Fruit fly (Drosophila melanogaster) whole organism, wandering third instar larva: ENCODE results near the gene CG9682.

ENCODE experiments used
- Abd-B ChIP-seq: fragments of >200 bp; optimal IDR thresholded peaks from 2 replicates; lab custom pipeline; 2017; ENCODE audit warnings: missing biosample characterization, missing genetic modification characterization
- CG32264 ChIP-seq: fragments of 200-800 bp; sonication (Bioruptor generic); optimal IDR thresholded peaks from 2 replicates; lab custom pipeline; 2016; ENCODE audit warnings: missing biosample characterization, missing genetic modification characterization
- CG9705 ChIP-seq: fragments of 200-800 bp; sonication (Bioruptor generic); optimal IDR thresholded peaks from 2 replicates; lab custom pipeline; 2018; ENCODE audit warnings: missing biosample characterization, mild to moderate bottlenecking, missing genetic modification characterization
- CrebA ChIP-seq: fragments of 200-800 bp; sonication (Bioruptor generic); optimal IDR thresholded peaks from 2 replicates; lab custom pipeline; 2016; ENCODE audit warnings: missing biosample characterization, mild to moderate bottlenecking, missing genetic modification characterization, borderline replicate concordance
- Dfd ChIP-seq: fragments of >200 bp; optimal IDR thresholded peaks from 2 replicates; lab custom pipeline; 2017; ENCODE audit warnings: missing biosample characterization, missing genetic modification characterization
- Dif ChIP-seq: fragments of 200-275, 200-300 bp; sonication (Bioruptor generic); optimal IDR thresholded peaks from 2 replicates; lab custom pipeline; 2018; ENCODE audit warnings: missing biosample characterization, missing genetic modification characterization; ENCODE audit not compliant: partially characterized antibody
- GATAd ChIP-seq: sonication (Bioruptor generic); optimal IDR thresholded peaks from 2 replicates; lab custom pipeline; 2016; ENCODE audit warnings: missing biosample characterization, missing genetic modification characterization
- HLH106 ChIP-seq: fragments of 200-800 bp; optimal IDR thresholded peaks from 3 replicates; lab custom pipeline; 2019; ENCODE audit warnings: missing biosample characterization, mild to moderate bottlenecking, missing genetic modification characterization, moderate library complexity
- Hnf4 ChIP-seq: fragments of 200-800 bp; sonication (Bioruptor generic); optimal IDR thresholded peaks from 2 replicates; lab custom pipeline; 2016; ENCODE audit warnings: missing biosample characterization, mild to moderate bottlenecking, missing genetic modification characterization
- Hr78 ChIP-seq: fragments of >200 bp; optimal IDR thresholded peaks from 2 replicates; lab custom pipeline; 2017; ENCODE audit warnings: missing biosample characterization, missing genetic modification characterization
- Hr83 ChIP-seq: fragments of 200-300 bp; sonication (Bioruptor generic); optimal IDR thresholded peaks from 2 replicates; lab custom pipeline; 2016; ENCODE audit warnings: missing biosample characterization, mild to moderate bottlenecking, missing genetic modification characterization, moderate library complexity; ENCODE audit not compliant: poor library complexity, severe bottlenecking
- Jra ChIP-seq: sonication (Bioruptor generic); optimal IDR thresholded peaks from 2 replicates; lab custom pipeline; 2016; ENCODE audit warnings: missing biosample characterization, missing genetic modification characterization
- Mio ChIP-seq: sonication (Bioruptor generic); optimal IDR thresholded peaks from 2 replicates; lab custom pipeline; 2016; ENCODE audit warnings: missing biosample characterization, missing genetic modification characterization
- Myc ChIP-seq: fragments of >200 bp; optimal IDR thresholded peaks from 2 replicates; lab custom pipeline; 2017
- N ChIP-seq: fragments of >200 bp; optimal IDR thresholded peaks from 2 replicates; lab custom pipeline; 2018; ENCODE audit warnings: missing biosample characterization, missing external identifiers, missing genetic modification characterization
- OdsH ChIP-seq: fragments of 200-800 bp; sonication (Bioruptor generic); optimal IDR thresholded peaks from 2 replicates; lab custom pipeline; 2016; ENCODE audit warnings: missing biosample characterization, mild to moderate bottlenecking, missing genetic modification characterization
- Rel ChIP-seq, 2 experiments: fragments of 200-800 bp; sonication (Bioruptor generic) in 1 of 2; optimal IDR thresholded peaks; 2 replicates in 1 of 2; 3 replicates in 1 of 2; lab custom pipeline; 2016 to 2019; ENCODE audit warnings: mild to moderate bottlenecking in 2 of 2, missing biosample characterization in 2 of 2, missing genetic modification characterization in 2 of 2, moderate library complexity in 1 of 2
- Sp1 ChIP-seq: fragments of 200-800 bp; sonication (Bioruptor generic); optimal IDR thresholded peaks from 3 replicates; lab custom pipeline; 2019; ENCODE audit warnings: missing biosample characterization, mild to moderate bottlenecking, missing genetic modification characterization, moderate library complexity
- Vsx2 ChIP-seq: fragments of 200-300, 225-300 bp; sonication (Bioruptor generic); optimal IDR thresholded peaks from 2 replicates; lab custom pipeline; 2018; ENCODE audit warnings: missing biosample characterization, missing genetic modification characterization; ENCODE audit not compliant: partially characterized antibody
- br ChIP-seq: fragments of 200-800 bp; sonication (Bioruptor generic); optimal IDR thresholded peaks from 2 replicates; lab custom pipeline; 2016; ENCODE audit warnings: missing biosample characterization, missing genetic modification characterization
- brk ChIP-seq: fragments of 200-800 bp; sonication (Bioruptor generic); optimal IDR thresholded peaks from 2 replicates; lab custom pipeline; 2016; ENCODE audit warnings: missing biosample characterization, mild to moderate bottlenecking, missing genetic modification characterization
- dl ChIP-seq, 2 experiments: fragments of 175-275, 200-275 bp in 1 of 2; fragments of 200-275 bp in 1 of 2; sonication (Bioruptor generic); optimal IDR thresholded peaks; lab custom pipeline; 2018; ENCODE audit warnings: mild to moderate bottlenecking in 2 of 2, missing biosample characterization in 2 of 2, missing genetic modification characterization in 2 of 2, moderate library complexity in 2 of 2; ENCODE audit not compliant: partially characterized antibody in 2 of 2, insufficient read depth in 1 of 2
- dmrt93B ChIP-seq: fragments of 200-800 bp; sonication (Bioruptor generic); optimal IDR thresholded peaks from 2 replicates; lab custom pipeline; 2018; ENCODE audit warnings: missing biosample characterization, mild to moderate bottlenecking, missing genetic modification characterization
- dsf ChIP-seq: sonication (Bioruptor generic); optimal IDR thresholded peaks from 2 replicates; lab custom pipeline; 2016; ENCODE audit warnings: missing biosample characterization, missing genetic modification characterization, borderline replicate concordance
- ey ChIP-seq: fragments of 200-800 bp; sonication (Bioruptor generic); optimal IDR thresholded peaks from 2 replicates; lab custom pipeline; 2016; ENCODE audit warnings: missing biosample characterization, missing genetic modification characterization
- foxo ChIP-seq, 2 experiments: fragments of 200-800 bp; sonication (Bioruptor generic); optimal IDR thresholded peaks; 2 replicates in 1 of 2; 3 replicates in 1 of 2; lab custom pipeline; 2016 to 2017; ENCODE audit warnings: missing biosample characterization in 2 of 2, missing genetic modification characterization in 2 of 2
- fru ChIP-seq: fragments of 200-800 bp; sonication (Bioruptor generic); optimal IDR thresholded peaks from 3 replicates; lab custom pipeline; 2016; ENCODE audit warnings: missing biosample characterization, mild to moderate bottlenecking, missing genetic modification characterization
- h ChIP-seq: fragments of 200-800 bp; sonication (Bioruptor generic); optimal IDR thresholded peaks from 3 replicates; lab custom pipeline; 2016; ENCODE audit warnings: missing biosample characterization, mild to moderate bottlenecking, missing genetic modification characterization
- jim ChIP-seq: fragments of 175-275, 200-325 bp; sonication (Bioruptor generic); optimal IDR thresholded peaks from 2 replicates; lab custom pipeline; 2016; ENCODE audit warnings: missing biosample characterization, mild to moderate bottlenecking, missing genetic modification characterization
- lola ChIP-seq: fragments of >200 bp; optimal IDR thresholded peaks from 2 replicates; lab custom pipeline; 2017; ENCODE audit warnings: missing biosample characterization, missing genetic modification characterization
- pan ChIP-seq: fragments of >200 bp; optimal IDR thresholded peaks from 2 replicates; lab custom pipeline; 2017
- psq ChIP-seq: fragments of 200-800 bp; sonication (Bioruptor generic); optimal IDR thresholded peaks from 3 replicates; lab custom pipeline; 2017; ENCODE audit warnings: missing biosample characterization, mild to moderate bottlenecking, missing genetic modification characterization, moderate library complexity
- rgr ChIP-seq: fragments of 200-800 bp; sonication (Bioruptor generic); optimal IDR thresholded peaks from 3 replicates; lab custom pipeline; 2016; ENCODE audit warnings: missing biosample characterization, mild to moderate bottlenecking, missing genetic modification characterization
- sage ChIP-seq: fragments of 200-800 bp; sonication (Bioruptor generic); optimal IDR thresholded peaks from 2 replicates; lab custom pipeline; 2016; ENCODE audit warnings: missing biosample characterization, mild to moderate bottlenecking, missing genetic modification characterization
- sv ChIP-seq: fragments of 200-800 bp; sonication (Bioruptor generic); optimal IDR thresholded peaks from 3 replicates; lab custom pipeline; 2016; ENCODE audit warnings: missing biosample characterization, missing genetic modification characterization
- tai ChIP-seq: sonication (Bioruptor generic); optimal IDR thresholded peaks from 2 replicates; lab custom pipeline; 2016; ENCODE audit warnings: missing biosample characterization, missing genetic modification characterization
- usp ChIP-seq: fragments of >200 bp; optimal IDR thresholded peaks from 2 replicates; lab custom pipeline; 2017; ENCODE audit warnings: missing biosample characterization, missing genetic modification characterization
- woc ChIP-seq: sonication (Bioruptor generic); optimal IDR thresholded peaks from 2 replicates; lab custom pipeline; 2016; ENCODE audit warnings: missing biosample characterization, mild to moderate bottlenecking, missing genetic modification characterization

CG9682 gene

DNA sequence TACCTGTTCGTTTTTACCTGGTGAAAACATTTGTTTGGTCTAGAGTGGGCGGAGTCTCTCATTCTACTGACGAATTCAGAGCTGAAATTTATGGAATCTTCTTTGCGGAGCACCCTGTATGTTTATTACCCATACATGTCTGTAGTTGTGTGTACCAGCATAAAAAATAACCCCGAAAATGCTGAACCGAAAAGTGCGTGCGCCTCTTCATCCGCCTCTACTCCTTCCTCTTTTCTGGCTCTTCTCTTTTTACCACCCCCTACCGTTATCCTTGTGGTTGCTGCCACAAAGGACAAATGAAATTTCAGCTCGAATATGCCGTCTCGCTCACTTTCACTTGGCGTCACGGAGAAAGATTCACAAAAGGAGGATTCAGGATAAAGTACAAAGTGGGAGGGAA, 23.2 kb downstream of the CG9682 start:
- TF ChIP-seq HLH106 (tag; lab: Kevin White, UChicago) (peak; percentile 2), rgr (GFP tag; lab: Kevin White, UChicago) (peak; percentile 12), GATAd (GFP tag; lab: Kevin White, UChicago) (no peak)

DNA sequence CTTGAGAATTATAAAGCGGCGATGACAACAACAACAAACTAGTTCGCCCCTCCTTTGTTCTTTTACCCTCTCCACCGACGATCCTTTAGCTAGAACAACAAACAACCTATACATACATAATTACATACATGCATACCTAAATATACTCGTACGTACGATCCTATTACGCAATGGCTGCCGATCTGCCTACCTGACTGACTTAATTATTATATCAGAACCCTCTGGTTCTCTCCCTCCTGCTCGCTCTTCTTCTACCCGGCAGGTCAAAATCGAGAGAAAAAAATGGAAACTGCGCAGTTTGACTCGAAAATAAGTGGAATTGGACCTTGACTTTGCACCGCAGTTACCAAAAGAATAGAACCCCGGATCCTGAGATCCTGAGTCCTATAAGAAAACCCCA, 25.2 kb downstream of the CG9682 start:
- TF ChIP-seq Mio (GFP tag; lab: Kevin White, UChicago) (no peak), lola (GFP tag; lab: Kevin White, UChicago) (no peak), Sp1 (GFP tag; lab: Kevin White, UChicago) (no peak), Abd-B (GFP tag; lab: Kevin White, UChicago) (no peak), rgr (GFP tag; lab: Kevin White, UChicago) (no peak), Hnf4 (GFP tag; lab: Kevin White, UChicago) (no peak), Dif (GFP tag; lab: Kevin White, UChicago) (no peak), Hr78 (GFP tag; lab: Kevin White, UChicago) (no peak), pan (lab: Kevin White, UChicago) (no peak), ey (no peak), woc (GFP tag; lab: Kevin White, UChicago) (no peak)

DNA sequence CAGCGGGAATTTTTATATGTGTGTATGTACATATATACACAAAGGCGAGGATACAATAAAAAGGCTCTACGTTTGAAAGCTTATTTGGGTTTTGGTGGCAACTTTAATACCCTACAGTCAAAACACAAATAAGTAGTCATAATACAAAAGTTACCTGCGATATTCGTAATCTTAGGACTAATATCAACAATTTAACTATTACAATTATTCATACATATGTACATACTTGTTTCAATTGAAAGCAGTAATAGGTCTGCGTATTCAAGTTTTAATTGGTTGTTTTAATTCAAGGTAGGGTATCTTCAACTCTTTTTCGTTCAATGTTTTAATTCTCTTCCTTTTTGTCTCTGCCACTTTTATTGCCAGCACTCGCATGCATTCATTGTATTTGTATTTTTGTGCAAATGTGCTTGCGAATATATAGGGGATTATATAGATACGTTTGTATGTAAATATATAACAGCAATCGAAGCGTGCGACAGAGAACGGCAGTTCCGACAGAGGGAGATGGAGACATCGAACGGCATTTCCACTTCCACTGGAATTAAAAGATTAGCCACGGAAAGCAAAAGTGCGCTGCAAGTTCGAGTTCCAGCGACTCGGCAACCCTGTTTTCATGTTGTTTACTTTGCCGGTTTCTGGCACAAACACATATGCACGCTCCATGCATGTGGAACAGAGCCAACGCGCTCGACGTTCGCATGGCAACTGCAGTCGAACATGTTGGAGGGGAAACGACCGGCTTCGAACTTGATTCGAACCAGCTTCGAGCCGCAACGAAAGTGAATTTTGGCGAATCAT, 26.0 kb downstream of the CG9682 start:
- no peak for TF ChIP-seq dsf (GFP tag; lab: Kevin White, UChicago)
- no peak for TF ChIP-seq Dif (GFP tag; lab: Kevin White, UChicago)
- TF ChIP-seq rgr (GFP tag; lab: Kevin White, UChicago) = peak; percentile 84
- TF ChIP-seq brk (GFP tag; lab: Kevin White, UChicago) = peak; percentile 17
- TF ChIP-seq Hr78 (GFP tag; lab: Kevin White, UChicago) = no peak
- TF ChIP-seq OdsH (GFP tag; lab: Kevin White, UChicago) = peak; percentile 87
- TF ChIP-seq tai (GFP tag; lab: Kevin White, UChicago) = peak; percentile 37
- TF ChIP-seq Abd-B (GFP tag; lab: Kevin White, UChicago) = no peak
- TF ChIP-seq Mio (GFP tag; lab: Kevin White, UChicago) = peak; percentile 54
- TF ChIP-seq Sp1 (GFP tag; lab: Kevin White, UChicago) = peak; percentile 94
- TF ChIP-seq CG9705 (GFP tag; lab: Kevin White, UChicago) = peak; percentile 84
- no peak for TF ChIP-seq Rel (GFP tag; optimal IDR thresholded peaks at IDR 0.05; lab: Kevin White, UChicago)
- peak; percentile 67 for TF ChIP-seq Rel (tag; optimal IDR thresholded peaks at IDR 0.05; lab: Kevin White, UChicago)
- TF ChIP-seq dmrt93B = peak; percentile 83
- peak; percentile 27 for TF ChIP-seq sv (GFP tag; lab: Kevin White, UChicago)
- no peak for TF ChIP-seq N
- TF ChIP-seq br (GFP tag; lab: Kevin White, UChicago) = peak; percentile 84
- peak; percentile 38 for TF ChIP-seq CG32264 (GFP tag; lab: Kevin White, UChicago)
- no peak for TF ChIP-seq lola (GFP tag; lab: Kevin White, UChicago)
- TF ChIP-seq Hnf4 (GFP tag; lab: Kevin White, UChicago) = peak; percentile 55
- TF ChIP-seq psq (GFP tag; lab: Kevin White, UChicago) = peak; percentile 95
- peak; percentile 29 for TF ChIP-seq Jra
- TF ChIP-seq woc (GFP tag; lab: Kevin White, UChicago) = peak; percentile 94
- peak; percentile 83 for TF ChIP-seq Vsx2 (GFP tag; lab: Kevin White, UChicago)
- TF ChIP-seq GATAd (GFP tag; lab: Kevin White, UChicago) = no peak
- no peak for TF ChIP-seq usp (GFP tag; lab: Kevin White, UChicago)
- TF ChIP-seq dl (GFP tag; optimal IDR thresholded peaks at IDR 0.05; lab: Kevin White, UChicago; ENCODE audit: insufficient read depth in 1 of 2, partially characterized antibody in 2 of 2) = no peak
- TF ChIP-seq pan (lab: Kevin White, UChicago) = no peak
- peak; percentile 91 for TF ChIP-seq fru (GFP tag; lab: Kevin White, UChicago)
- peak; percentile 70 for TF ChIP-seq sage (GFP tag; lab: Kevin White, UChicago)
- TF ChIP-seq Myc (lab: Kevin White, UChicago) = peak; percentile 2
- TF ChIP-seq CrebA (GFP tag; lab: Kevin White, UChicago) = peak; percentile 54
- TF ChIP-seq Hr83 = peak; percentile 65
- TF ChIP-seq h (GFP tag; lab: Kevin White, UChicago) = peak; percentile 92
- peak; percentile 47 to 89 for TF ChIP-seq foxo (GFP tag; optimal IDR thresholded peaks at IDR 0.05; lab: Kevin White, UChicago)
- peak; percentile 94 for TF ChIP-seq HLH106 (tag; lab: Kevin White, UChicago)
- TF ChIP-seq ey = peak; percentile 85
- TF ChIP-seq jim (GFP tag; lab: Kevin White, UChicago) = no peak
- peak; percentile 30 for TF ChIP-seq Dfd (GFP tag; lab: Kevin White, UChicago)
